Worm (Caenorhabditis elegans) whole organism, L4/young adult: ENCODE measurements around the gene cri-3.

Source experiments
- W03F9.2 ChIP-seq: fragments of 150-350 bp; optimal IDR thresholded peaks from 2 replicates; lab custom pipeline; 2014; ENCODE audit warnings: missing biosample characterization, missing genetic modification characterization
- dao-5 ChIP-seq: sonication (generic microtip); optimal IDR thresholded peaks from 2 replicates; lab custom pipeline; 2016; ENCODE audit warnings: missing genotype, missing genetic modification characterization, moderate library complexity, missing compliant biosample characterization

DNA sequence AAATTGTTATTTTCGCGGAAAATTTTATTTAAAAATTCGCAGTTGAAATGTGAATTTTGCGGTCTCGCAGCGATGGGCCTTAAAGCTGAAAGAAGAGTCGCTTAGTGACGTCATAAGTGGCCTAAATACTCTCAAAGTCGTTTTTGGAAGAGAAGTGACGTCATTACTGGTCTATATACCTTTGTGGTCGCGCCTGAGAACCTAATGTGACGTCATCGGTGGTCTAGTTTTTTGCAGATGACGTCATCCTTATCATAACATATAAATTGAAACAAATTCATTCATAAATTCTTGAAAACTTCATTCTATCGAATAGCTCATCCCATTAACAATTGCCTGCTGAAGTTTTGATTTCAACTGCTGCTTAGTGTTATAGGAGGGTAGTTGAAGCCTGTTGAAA, 19.0 kb upstream of the cri-3 start:
- TF ChIP-seq W03F9.2 (tag; lab: Kevin White, UChicago) (no peak), dao-5 (no peak)
